Worm (Caenorhabditis elegans): ENCODE data around the gene C53C11.1.

The C53C11.1 gene

DNA sequence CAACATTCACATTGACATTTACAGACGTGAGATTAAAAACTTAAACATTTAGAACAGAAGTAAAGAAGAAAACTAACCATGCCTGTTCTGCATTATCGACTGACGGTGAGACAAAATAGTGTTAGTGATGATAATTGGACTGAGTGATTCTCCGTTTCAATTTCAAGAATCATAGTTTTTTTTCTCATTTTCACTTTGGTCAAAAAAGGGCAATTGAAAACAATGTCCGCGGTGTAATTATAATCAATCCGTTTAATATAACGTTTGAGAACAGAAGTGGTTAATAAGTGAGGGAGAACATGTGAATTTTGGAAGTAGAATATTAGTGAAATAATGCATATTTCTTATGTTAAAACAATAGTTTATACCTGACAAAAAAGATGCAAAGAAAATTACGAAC is 39.1 kb downstream of the C53C11.1 start, which contains the start of gene F10D7.10:
F10D7.10 (minus strand) TSS at position 101 of the 400 bp plus-strand sequence.
- TF ChIP-seq med-1 (GFP tag; optimal IDR thresholded peaks at IDR 0.05; ENCODE audit: insufficient read depth) (no peak), ref-1 (GFP tag; conservative IDR thresholded peaks at IDR 0.05) (no peak)

DNA sequence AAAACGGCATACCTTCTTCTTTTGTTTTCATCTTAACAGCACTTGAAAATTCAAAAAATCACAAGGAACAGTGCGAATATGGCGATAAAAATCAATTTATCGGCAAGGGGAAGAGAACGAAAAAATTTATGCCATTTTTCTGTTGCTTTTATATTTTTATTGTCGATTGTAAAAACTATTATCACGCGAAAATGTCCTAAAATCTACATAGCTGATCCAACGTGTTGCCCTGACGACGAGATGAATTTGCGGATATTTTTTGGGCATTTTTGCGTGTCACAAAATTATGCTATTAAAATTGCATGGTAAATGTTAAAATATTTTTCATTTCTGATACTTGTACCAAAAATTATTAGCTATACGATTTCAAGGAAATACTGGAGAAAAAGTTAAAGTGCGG is 41.4 kb downstream of the C53C11.1 start, which contains the start of gene F10D7.4:
F10D7.4 (minus strand) TSS at position 101 of the 400 bp plus-strand sequence.
- TF ChIP-seq tab-1 (GFP tag; IDR thresholded peaks at IDR 0.05): no peak

DNA sequence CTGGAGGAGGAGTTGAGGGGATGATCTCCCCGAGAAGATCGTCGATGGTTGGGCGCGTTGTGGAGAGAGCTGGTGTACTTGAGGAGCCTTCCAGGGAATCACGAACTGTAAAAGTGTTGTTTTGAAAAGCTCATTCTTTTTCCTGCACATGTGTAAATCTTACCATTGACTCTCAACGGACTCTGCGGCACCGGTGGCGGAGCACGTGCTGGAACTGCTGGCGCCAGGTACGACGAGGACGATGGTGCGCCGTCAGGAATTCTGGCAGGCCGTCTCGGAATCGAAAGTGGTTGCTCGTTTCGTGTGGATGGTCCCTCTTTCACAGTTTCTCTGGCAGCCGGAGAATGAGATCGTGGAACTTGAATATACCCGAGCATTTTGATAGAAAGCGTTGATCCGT is 43.8 kb downstream of the C53C11.1 start:
- TF ChIP-seq klf-2 (GFP tag; conservative IDR thresholded peaks at IDR 0.05): no peak
- TF ChIP-seq T22C8.4 (GFP tag; IDR thresholded peaks at IDR 0.05): no peak
- no peak for TF ChIP-seq ztf-23 (GFP tag; IDR thresholded peaks at IDR 0.05)
- TF ChIP-seq ref-1 (GFP tag; conservative IDR thresholded peaks at IDR 0.05): no peak
- TF ChIP-seq tab-1 (GFP tag; IDR thresholded peaks at IDR 0.05): no peak

DNA sequence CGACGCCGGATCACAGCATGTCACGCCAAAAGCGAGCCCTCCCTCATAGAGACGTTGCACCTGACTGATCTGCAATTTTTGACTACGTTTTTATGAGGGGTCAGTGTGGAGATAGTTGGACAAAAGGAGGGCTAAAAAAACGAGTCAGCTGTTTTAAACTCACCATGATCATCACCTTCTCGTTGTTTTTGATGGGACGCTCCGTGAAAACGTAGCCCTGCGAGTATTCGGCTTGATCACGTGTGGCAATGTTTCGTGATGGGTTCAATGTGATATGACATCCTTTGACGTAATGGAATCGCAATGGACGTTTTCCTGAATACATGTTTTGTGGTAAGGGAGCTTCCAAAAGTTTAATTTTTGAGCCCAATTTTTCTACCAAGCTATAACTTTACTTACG is 44.5 kb downstream of the C53C11.1 start:
- no peak for TF ChIP-seq ztf-23 (GFP tag; IDR thresholded peaks at IDR 0.05)
- no peak for TF ChIP-seq ref-1 (GFP tag; conservative IDR thresholded peaks at IDR 0.05)
- no peak for TF ChIP-seq tab-1 (GFP tag; IDR thresholded peaks at IDR 0.05)
- TF ChIP-seq T22C8.4 (GFP tag; IDR thresholded peaks at IDR 0.05): no peak
- TF ChIP-seq cog-1 (tag; optimal IDR thresholded peaks at IDR 0.05): no peak
- TF ChIP-seq ztf-29 (GFP tag; IDR thresholded peaks at IDR 0.05): no peak
- TF ChIP-seq med-1 (GFP tag; optimal IDR thresholded peaks at IDR 0.05; ENCODE audit: insufficient read depth): no peak
- TF ChIP-seq flt-1 (GFP tag; IDR thresholded peaks at IDR 0.05): no peak
- TF ChIP-seq klf-2 (GFP tag; conservative IDR thresholded peaks at IDR 0.05): no peak

DNA sequence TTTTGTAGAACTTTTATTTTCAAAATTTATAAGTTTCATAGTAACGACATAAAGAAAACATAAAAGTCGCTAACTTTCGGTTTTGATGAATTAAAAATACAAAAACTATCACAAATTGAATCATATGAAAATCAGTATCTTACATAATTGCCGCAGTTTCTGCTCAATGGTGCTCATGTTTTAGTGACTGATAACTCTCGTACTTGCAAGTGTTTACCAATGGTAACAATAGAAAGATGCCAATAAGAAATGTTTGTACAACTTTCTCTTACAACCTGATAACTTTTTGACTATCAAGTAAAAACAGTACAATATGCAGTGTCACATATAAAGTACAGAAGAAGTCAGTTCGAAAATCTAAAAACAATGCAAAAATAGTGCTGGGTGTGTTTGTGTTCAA is 45.5 kb downstream of the C53C11.1 start:
- TF ChIP-seq ztf-23 (GFP tag; IDR thresholded peaks at IDR 0.05): no peak
- no peak for TF ChIP-seq ref-1 (GFP tag; conservative IDR thresholded peaks at IDR 0.05)
- TF ChIP-seq tab-1 (GFP tag; IDR thresholded peaks at IDR 0.05): no peak
- no peak for TF ChIP-seq flt-1 (GFP tag; IDR thresholded peaks at IDR 0.05)
- no peak for TF ChIP-seq ztf-29 (GFP tag; IDR thresholded peaks at IDR 0.05)
- TF ChIP-seq T22C8.4 (GFP tag; IDR thresholded peaks at IDR 0.05): no peak
- no peak for TF ChIP-seq klf-2 (GFP tag; conservative IDR thresholded peaks at IDR 0.05)

DNA sequence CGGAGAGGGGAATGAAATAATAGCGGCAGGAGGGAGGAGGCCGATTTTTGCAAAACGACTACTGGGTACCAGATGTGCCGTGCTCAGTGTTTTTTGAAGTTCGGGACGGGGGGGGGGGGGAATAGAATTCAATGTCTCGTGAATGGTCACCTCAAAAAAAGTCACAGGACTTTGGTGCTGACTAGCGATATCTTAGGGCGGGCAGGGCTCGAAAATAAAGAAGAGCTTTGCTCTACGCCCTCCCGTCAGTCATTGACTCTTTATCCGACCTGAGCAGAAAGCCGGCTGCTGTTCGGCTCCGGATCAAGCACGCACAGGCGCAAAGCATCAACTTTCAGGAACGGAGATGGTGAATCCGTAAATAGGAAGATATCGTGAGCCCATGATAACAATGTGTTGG is 49.9 kb downstream of the C53C11.1 start:
- TF ChIP-seq ztf-23 (GFP tag; IDR thresholded peaks at IDR 0.05) (no peak), T22C8.4 (GFP tag; IDR thresholded peaks at IDR 0.05) (no peak), klf-2 (GFP tag; conservative IDR thresholded peaks at IDR 0.05) (no peak), med-1 (GFP tag; optimal IDR thresholded peaks at IDR 0.05; ENCODE audit: insufficient read depth) (no peak)

DNA sequence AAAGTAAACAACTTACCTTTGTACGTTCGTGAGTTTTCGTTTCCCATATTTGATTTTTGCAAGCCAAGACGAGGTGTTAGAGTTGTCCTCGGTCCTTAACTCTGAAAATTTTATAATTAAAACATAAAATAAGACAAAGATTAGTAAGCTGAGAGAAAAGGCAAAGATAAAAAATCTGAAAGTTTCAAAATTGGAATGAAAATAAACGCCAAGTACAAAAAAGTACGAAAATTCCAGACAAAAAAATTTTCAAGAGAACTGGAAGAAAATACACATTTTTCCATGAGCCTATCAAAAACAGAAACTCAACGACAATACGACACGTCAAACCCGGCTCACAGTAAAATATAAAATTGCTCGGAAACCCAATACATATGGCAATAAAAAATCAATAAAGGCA is 50.9 kb downstream of the C53C11.1 start, which contains the start of gene F10D7.5:
F10D7.5 (minus strand) TSS at position 101 of the 400 bp plus-strand sequence.
- TF ChIP-seq tab-1 (GFP tag; IDR thresholded peaks at IDR 0.05): no peak
- no peak for TF ChIP-seq klf-2 (GFP tag; conservative IDR thresholded peaks at IDR 0.05)
- TF ChIP-seq T22C8.4 (GFP tag; IDR thresholded peaks at IDR 0.05): no peak
- TF ChIP-seq ztf-29 (GFP tag; IDR thresholded peaks at IDR 0.05): no peak
- no peak for TF ChIP-seq cog-1 (tag; optimal IDR thresholded peaks at IDR 0.05)
- no peak for TF ChIP-seq flt-1 (GFP tag; IDR thresholded peaks at IDR 0.05)
- TF ChIP-seq ref-1 (GFP tag; conservative IDR thresholded peaks at IDR 0.05): no peak
- TF ChIP-seq ztf-23 (GFP tag; IDR thresholded peaks at IDR 0.05): no peak
- TF ChIP-seq med-1 (GFP tag; optimal IDR thresholded peaks at IDR 0.05; ENCODE audit: insufficient read depth): no peak
